Worm (Caenorhabditis elegans): ENCODE data around the gene C29F5.8.

The C29F5.8 gene

DNA sequence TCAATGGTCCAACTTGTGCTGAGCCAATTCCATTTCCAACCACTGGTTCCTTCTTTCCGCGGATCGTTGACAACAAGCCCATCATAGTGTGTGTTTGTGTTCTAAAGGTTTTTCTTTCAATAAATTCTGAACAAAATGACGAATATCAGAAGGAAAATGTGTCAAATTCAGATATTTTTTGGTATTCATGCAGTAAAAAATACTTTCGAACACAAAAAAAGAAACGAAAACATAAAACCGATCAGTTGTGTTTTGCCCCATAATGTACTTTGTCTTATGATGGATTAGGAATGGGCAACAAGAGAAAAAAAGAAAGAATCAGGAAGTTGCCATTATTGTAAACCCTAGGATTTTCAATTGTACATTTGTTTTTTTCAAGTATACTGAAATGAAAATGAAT lies 3.0 kb downstream of the C29F5.8 start, which contains the start of gene glb-10:
TSS of gene glb-10 (minus strand) at position 101 of the 400 bp plus-strand sequence.
- TF ChIP-seq D2030.7 (GFP tag; IDR thresholded peaks at IDR 0.05) (no peak), sdz-38 (tag; optimal IDR thresholded peaks at IDR 0.05) (no peak), F22D6.2 (tag; optimal IDR thresholded peaks at IDR 0.05) (no peak), akir-1 (GFP tag; optimal IDR thresholded peaks at IDR 0.05) (no peak), ztf-22 (GFP tag; optimal IDR thresholded peaks at IDR 0.05) (no peak), unc-62 (GFP tag; optimal IDR thresholded peaks at IDR 0.05) (no peak), F33H1.4 (GFP tag; IDR thresholded peaks at IDR 0.05) (no peak)

DNA sequence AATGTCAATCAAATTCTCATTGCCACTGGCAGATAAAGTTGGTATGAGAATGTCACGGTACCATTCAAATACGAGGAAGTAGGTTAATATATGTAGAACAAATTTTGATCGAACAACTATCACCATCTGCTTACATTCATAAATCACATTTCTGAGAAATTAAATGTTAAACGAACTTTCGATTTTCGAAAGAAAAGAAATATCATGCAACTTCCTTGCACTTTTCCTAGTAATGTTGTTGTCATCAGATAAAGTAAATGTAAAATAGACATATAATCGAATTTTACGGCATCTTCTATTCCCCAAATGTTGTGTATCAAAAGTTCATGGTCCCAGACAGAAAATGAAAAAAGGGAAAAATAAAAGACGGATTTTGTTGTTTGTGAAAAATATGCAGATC lies 5.2 kb downstream of the C29F5.8 start:
- no peak for TF ChIP-seq lin-54 (GFP tag; optimal IDR thresholded peaks at IDR 0.05)
- TF ChIP-seq lin-26 (GFP tag; IDR thresholded peaks at IDR 0.05) = no peak
- TF ChIP-seq tbp1 (GFP tag; optimal IDR thresholded peaks at IDR 0.05) = no peak
- no peak for TF ChIP-seq madf-3 (GFP tag; IDR thresholded peaks at IDR 0.05)
- no peak for TF ChIP-seq dpff-1 (tag; optimal IDR thresholded peaks at IDR 0.05)
- TF ChIP-seq ztf-22 (GFP tag; optimal IDR thresholded peaks at IDR 0.05) = no peak
- no peak for TF ChIP-seq ztf-6 (GFP tag; IDR thresholded peaks at IDR 0.05)
- no peak for TF ChIP-seq lsy-27 (tag; optimal IDR thresholded peaks at IDR 0.05; ENCODE audit: borderline replicate concordance, insufficient read depth)
- TF ChIP-seq atf-7 (tag; optimal IDR thresholded peaks at IDR 0.05) = no peak
- TF ChIP-seq D2030.7 (GFP tag; IDR thresholded peaks at IDR 0.05) = no peak

DNA sequence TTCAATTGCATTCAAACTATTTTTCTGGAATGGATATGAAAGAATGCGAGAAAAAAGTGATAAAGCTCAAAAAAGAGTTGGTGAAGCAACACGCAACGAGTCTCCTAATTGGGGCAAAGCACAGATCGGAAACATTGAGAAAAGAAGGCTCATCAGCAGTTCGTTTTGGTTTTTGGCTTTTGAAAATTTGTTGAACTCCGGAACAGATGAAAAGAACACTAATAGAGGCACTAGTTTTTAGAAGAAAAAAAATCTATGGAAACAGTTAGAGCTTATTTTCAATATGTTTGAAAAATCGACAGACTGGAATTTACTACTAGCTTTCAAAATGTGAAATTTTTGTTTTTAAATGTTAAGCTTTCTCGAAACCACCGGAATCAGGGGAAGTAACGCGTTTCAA lies 5.7 kb downstream of the C29F5.8 start:
- TF ChIP-seq dpff-1 (tag; optimal IDR thresholded peaks at IDR 0.05) (no peak), nfya-1 (tag; optimal IDR thresholded peaks at IDR 0.05; ENCODE audit: borderline replicate concordance, insufficient read depth) (no peak), lin-26 (GFP tag; IDR thresholded peaks at IDR 0.05) (no peak)

DNA sequence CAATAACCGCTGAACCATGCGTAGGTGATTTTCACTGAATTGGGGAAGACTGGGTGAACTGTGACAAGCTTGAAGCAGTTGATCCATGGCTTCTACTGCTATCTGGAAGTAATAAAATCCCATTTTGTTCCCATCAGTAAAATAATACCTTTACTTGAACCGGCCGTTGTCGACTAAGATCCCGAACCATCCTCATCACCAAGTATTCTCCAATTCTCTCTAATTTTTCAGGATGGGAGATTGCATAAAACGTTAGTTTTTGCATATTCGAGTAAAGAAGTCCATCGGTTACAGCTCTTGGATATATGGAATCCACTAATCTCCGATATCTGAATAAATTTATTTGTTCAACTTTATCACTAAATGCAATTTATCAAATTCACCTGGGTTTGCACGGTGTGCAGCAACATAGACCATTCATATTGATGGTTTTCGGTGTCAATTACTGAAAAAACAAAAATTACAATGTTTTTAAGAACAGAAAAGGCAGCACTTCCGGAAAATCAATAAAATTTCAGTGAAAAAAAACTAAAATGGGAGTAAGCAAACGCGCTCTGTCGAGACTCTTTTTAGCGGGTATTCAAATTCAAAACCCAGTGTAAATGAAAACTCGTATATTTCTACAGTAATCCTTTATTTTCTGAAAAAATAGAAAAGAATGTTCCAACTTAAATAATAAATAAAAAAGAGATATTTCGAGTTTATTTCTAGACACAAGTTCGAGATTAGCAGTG lies 14.6 kb downstream of the C29F5.8 start, which contains the start of gene efr-3:
TSS of gene efr-3 (minus strand) at position 505 of the 734 bp plus-strand sequence.
- no peak for TF ChIP-seq gei-17 (GFP tag; optimal IDR thresholded peaks at IDR 0.05)
- no peak for TF ChIP-seq snpc-4 (GFP tag; optimal IDR thresholded peaks at IDR 0.05)
- no peak for TF ChIP-seq snpc-4 (tag; optimal IDR thresholded peaks at IDR 0.05)
- peak; percentile 66 for TF ChIP-seq efl-1 (GFP tag; optimal IDR thresholded peaks at IDR 0.05)
- peak; percentile 28 for TF ChIP-seq lsl-1 (GFP tag; optimal IDR thresholded peaks at IDR 0.05)
- no peak for TF ChIP-seq nfyb-1 (GFP tag; IDR thresholded peaks at IDR 0.05)
- peak in 1 of 3 experiments; percentile 52 for TF ChIP-seq lin-35 (GFP tag; optimal IDR thresholded peaks at IDR 0.05)
- TF ChIP-seq lin-54 (GFP tag; optimal IDR thresholded peaks at IDR 0.05) = peak; percentile 84
- TF ChIP-seq mcd-1 (GFP tag; IDR thresholded peaks at IDR 0.05) = peak; percentile 88
- TF ChIP-seq dpl-1 (GFP tag; optimal IDR thresholded peaks at IDR 0.05) = peak; percentile 64
- peak; percentile 92 for TF ChIP-seq F23B12.7 (tag; optimal IDR thresholded peaks at IDR 0.05; ENCODE audit: insufficient read depth)
- no peak for TF ChIP-seq B0035.1 (tag; optimal IDR thresholded peaks at IDR 0.05)

DNA sequence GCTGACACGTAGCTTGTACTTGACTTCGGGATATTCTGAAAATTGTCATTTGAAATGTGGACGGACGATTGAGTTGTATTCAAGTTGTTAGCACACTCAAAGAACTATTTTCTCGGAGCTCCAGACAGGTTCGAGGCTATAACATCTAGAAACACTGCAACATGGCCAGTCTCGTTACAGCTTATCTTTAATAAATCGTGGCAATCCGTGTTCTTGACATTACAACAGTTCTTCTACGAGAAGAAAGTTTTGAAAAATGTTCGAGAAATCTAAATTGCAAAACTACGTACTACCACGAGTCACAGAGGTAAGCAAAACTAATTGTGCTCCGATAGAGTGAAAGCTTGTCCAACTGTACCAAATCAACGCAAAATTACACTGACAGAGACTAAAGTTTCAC lies 15.9 kb downstream of the C29F5.8 start:
- no peak for TF ChIP-seq F52B5.7 (tag; optimal IDR thresholded peaks at IDR 0.05)
- no peak for TF ChIP-seq rpc-1 (optimal IDR thresholded peaks at IDR 0.05)
- no peak for TF ChIP-seq rpc-1 (tag; optimal IDR thresholded peaks at IDR 0.05)
- TF ChIP-seq madf-10 (tag; optimal IDR thresholded peaks at IDR 0.05) = no peak
- TF ChIP-seq snpc-3.4 (tag; optimal IDR thresholded peaks at IDR 0.05) = no peak
- no peak for TF ChIP-seq C06A6.2 (GFP tag; conservative IDR thresholded peaks at IDR 0.05)

All from whole organism, young adult.